Fruit fly (Drosophila melanogaster) whole organism, embryonic: ENCODE data around the gene RhoGAP18B.

Experiments used
- CG15269 ChIP-seq: fragments of 200-800 bp; sonication (Bioruptor generic); optimal IDR thresholded peaks from 2 replicates; lab custom pipeline; 2018; ENCODE audit warnings: missing biosample characterization, mild to moderate bottlenecking, missing genetic modification characterization, moderate library complexity
- CG4282 ChIP-seq: fragments of 200-800 bp; sonication (Bioruptor generic); optimal IDR thresholded peaks from 2 replicates; lab custom pipeline; 2016; ENCODE audit warnings: missing biosample characterization, missing genetic modification characterization

- TF ChIP-seq CG15269 (tag; lab: Kevin White, UChicago) (no peak), CG4282 (GFP tag; lab: Kevin White, UChicago) (no peak)
Measured at dm6 chrX:19153288-19154130, 13.4 kb downstream of the RhoGAP18B start.
